Fruit fly (Drosophila melanogaster) whole organism: ENCODE results near the gene CG3191.

ENCODE experiments used
- Dll ChIP-seq: fragments of >200 bp; optimal IDR thresholded peaks from 2 replicates; lab custom pipeline; 2017
- EcR ChIP-seq, 2 experiments: fragments of >200 bp; optimal IDR thresholded peaks; 2 replicates each; lab custom pipeline; 2017; ENCODE audit warnings: missing biosample characterization in 2 of 2, missing genetic modification characterization in 2 of 2, missing genetic modification reagents in 2 of 2
- pan ChIP-seq: fragments of >200 bp; optimal IDR thresholded peaks from 2 replicates; lab custom pipeline; 2017
- psq ChIP-seq: fragments of >200 bp; optimal IDR thresholded peaks from 2 replicates; lab custom pipeline; 2017
- usp ChIP-seq: fragments of >200 bp; optimal IDR thresholded peaks from 2 replicates; lab custom pipeline; 2017; ENCODE audit warnings: missing biosample characterization, missing genetic modification characterization, mixed read lengths

DNA sequence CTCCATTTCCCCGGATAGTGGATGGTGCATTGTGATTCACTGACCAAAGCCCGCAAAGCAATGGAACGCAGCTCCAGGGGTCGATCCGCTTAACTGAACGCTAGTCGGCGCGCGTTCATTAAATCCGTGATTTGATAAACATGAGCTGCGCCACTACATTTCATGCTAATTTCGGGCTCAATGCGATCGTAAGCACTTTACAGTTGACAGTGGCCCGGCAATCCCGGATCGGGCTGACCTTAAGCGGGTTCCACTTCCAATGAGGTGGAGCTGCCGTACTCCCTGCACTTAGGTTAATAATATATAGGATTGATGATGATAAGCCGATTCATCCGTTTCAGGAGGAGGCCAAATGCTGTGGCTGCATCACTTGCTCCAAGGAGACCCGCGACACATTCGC lies 48.0 kb downstream of the CG3191 start, which contains the start of gene FarO:
- TF ChIP-seq EcR (GFP tag; optimal IDR thresholded peaks at IDR 0.05; lab: Kevin White, UChicago) (no peak), Dll (no peak), usp (GFP tag; lab: Kevin White, UChicago) (no peak), psq (lab: Kevin White, UChicago) (no peak), pan (no peak)
